Fruit fly (Drosophila melanogaster): ENCODE results near the gene CG6290.

The CG6290 gene

DNA sequence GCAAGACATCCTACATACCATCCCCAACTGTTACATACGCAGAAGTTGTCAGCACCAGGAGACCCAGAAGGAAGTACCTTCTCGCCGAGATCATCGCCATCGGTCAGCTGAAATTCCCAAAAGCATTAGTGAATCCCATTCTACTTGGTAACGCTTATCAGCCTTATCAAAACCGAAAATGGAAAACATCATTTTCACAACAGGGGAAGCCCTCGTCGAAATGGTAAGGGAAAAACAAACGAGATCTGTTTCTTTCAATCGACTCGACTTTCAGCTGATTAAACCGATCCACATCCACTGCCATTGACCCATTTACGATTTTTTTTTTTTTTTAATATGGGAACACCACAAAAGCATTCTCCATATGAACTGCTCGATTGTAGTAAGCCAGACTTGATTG, 45.2 kb downstream of the CG6290 start:
- TF ChIP-seq Ets21C (GFP tag; optimal IDR thresholded peaks at IDR 0.05) (no peak), dsx (GFP tag; optimal IDR thresholded peaks at IDR 0.05; ENCODE audit: poor library complexity, severe bottlenecking) (no peak), OdsH (GFP tag; optimal IDR thresholded peaks at IDR 0.05) (no peak), CG1621 (tag; optimal IDR thresholded peaks at IDR 0.05) (no peak), fkh (GFP tag; optimal IDR thresholded peaks at IDR 0.05) (no peak), fd59A (GFP tag; optimal IDR thresholded peaks at IDR 0.05) (no peak)

DNA sequence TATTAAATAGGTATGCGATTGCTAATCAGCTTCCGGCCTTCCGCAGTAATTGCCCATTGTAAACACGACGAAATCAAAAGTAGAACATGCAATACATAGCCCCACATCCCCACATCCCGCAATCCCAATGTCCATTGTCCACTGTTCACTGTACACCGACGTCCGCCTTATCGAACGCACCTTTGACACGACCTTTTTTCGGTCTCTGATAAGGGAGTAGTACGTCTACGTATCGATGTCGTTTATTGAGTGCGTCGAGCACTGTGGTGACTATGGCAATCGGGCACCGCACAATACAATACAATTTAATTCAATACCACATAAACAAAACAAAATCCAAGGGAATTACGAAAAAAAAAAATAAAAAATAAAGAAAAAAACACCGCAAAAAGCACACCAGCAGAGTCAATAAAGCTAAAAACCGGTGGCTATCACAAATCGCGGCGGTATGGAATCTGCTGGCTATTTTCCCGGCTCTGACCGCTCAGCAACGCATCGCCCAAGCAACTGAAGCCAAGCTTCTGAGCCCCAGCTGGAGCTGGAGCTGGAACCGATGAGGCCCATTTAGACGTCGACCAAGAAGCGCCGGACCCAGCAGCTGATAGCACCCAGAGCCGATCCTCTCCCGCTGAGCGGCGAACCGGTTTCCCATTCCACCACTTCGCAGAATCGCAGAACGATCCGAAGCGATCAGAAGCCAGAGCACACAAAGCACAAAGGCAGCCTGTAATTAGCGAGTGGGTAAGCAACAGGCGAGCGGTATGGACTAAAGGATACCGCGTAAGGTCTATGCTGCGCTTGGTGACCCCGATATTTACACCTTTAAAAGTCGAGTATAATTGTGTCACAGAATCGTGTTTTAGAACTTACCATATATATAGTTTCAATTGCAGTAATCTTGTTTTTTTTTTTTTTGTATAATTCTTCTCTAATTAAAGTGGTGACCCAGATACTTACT, 46.2 kb downstream of the CG6290 start, which contains the start of gene Hayan:
Gene Hayan (minus strand): TSS at position 512 of the 958 bp plus-strand sequence.
- TF ChIP-seq CG3919 (GFP tag; optimal IDR thresholded peaks at IDR 0.05) (no peak), fd85E (GFP tag; optimal IDR thresholded peaks at IDR 0.05) (no peak), CG6808 (GFP tag; optimal IDR thresholded peaks at IDR 0.05) (peak; percentile 85), CG34406 (GFP tag; optimal IDR thresholded peaks at IDR 0.05) (peak; percentile 17), ss (GFP tag; optimal IDR thresholded peaks at IDR 0.05) (peak; percentile 56 to 75), CG6163 (GFP tag; IDR thresholded peaks at IDR 0.05) (peak; percentile 63; the same call in 2 of the 3 replicates), CG31627 (GFP tag; optimal IDR thresholded peaks at IDR 0.05) (no peak), CG6792 (GFP tag; optimal IDR thresholded peaks at IDR 0.05) (peak; percentile 6), topi (GFP tag; optimal IDR thresholded peaks at IDR 0.05) (peak; percentile 18), CG7368 (GFP tag; optimal IDR thresholded peaks at IDR 0.05) (no peak), lz (GFP tag; optimal IDR thresholded peaks at IDR 0.05) (no peak), fkh (GFP tag; optimal IDR thresholded peaks at IDR 0.05) (no peak), Eip78C (GFP tag) (peak; percentile 64), Sox102F (GFP tag; optimal IDR thresholded peaks at IDR 0.05) (peak; percentile 46), Smox (GFP tag; optimal IDR thresholded peaks at IDR 0.05) (peak; percentile 17), fd59A (GFP tag; optimal IDR thresholded peaks at IDR 0.05) (no peak), net (GFP tag; optimal IDR thresholded peaks at IDR 0.05) (peak; percentile 44), Blimp-1 (GFP tag; optimal IDR thresholded peaks at IDR 0.05) (no peak), CG1621 (tag; optimal IDR thresholded peaks at IDR 0.05) (peak; percentile 93), CG6276 (GFP tag; optimal IDR thresholded peaks at IDR 0.05) (peak; percentile 51), Ets21C (GFP tag; optimal IDR thresholded peaks at IDR 0.05) (no peak), CG11294 (GFP tag; IDR thresholded peaks at IDR 0.05) (no peak), CG32006 (GFP tag; optimal IDR thresholded peaks at IDR 0.05) (no peak), CG11762 (GFP tag; optimal IDR thresholded peaks at IDR 0.05; ENCODE audit: insufficient read depth) (no peak), Hr38 (GFP tag; optimal IDR thresholded peaks at IDR 0.05) (no peak), Lpt (GFP tag; optimal IDR thresholded peaks at IDR 0.05) (peak; percentile 50), CG16779 (tag; optimal IDR thresholded peaks at IDR 0.05) (peak; percentile 63), CG9139 (GFP tag; optimal IDR thresholded peaks at IDR 0.05) (peak; percentile 77), acj6 (GFP tag; optimal IDR thresholded peaks at IDR 0.05) (no peak), Ets96B (tag; optimal IDR thresholded peaks at IDR 0.05) (peak; percentile 24), Hr4 (GFP tag; optimal IDR thresholded peaks at IDR 0.05) (no peak), CG8319 (GFP tag; optimal IDR thresholded peaks at IDR 0.05) (peak; percentile 44), dac (GFP tag; optimal IDR thresholded peaks at IDR 0.05) (no peak), pdm3 (GFP tag; optimal IDR thresholded peaks at IDR 0.05) (peak; percentile 38), CG15336 (GFP tag; IDR thresholded peaks at IDR 0.05) (peak; percentile 33; the same call in 1 of the 2 replicates), Eip93F (GFP tag; optimal IDR thresholded peaks at IDR 0.05) (no peak), Eip75B (GFP tag; optimal IDR thresholded peaks at IDR 0.05) (peak; percentile 27), vri (GFP tag; optimal IDR thresholded peaks at IDR 0.05) (peak; percentile 53), CG4318 (GFP tag; optimal IDR thresholded peaks at IDR 0.05) (no peak), Met (GFP tag; optimal IDR thresholded peaks at IDR 0.05) (no peak), Gug (GFP tag; IDR thresholded peaks at IDR 0.05) (no peak), Sox15 (GFP tag; optimal IDR thresholded peaks at IDR 0.05) (no peak), Sox14 (GFP tag; optimal IDR thresholded peaks at IDR 0.05) (peak; percentile 23), CG8632 (GFP tag; optimal IDR thresholded peaks at IDR 0.05) (no peak), salr (GFP tag; optimal IDR thresholded peaks at IDR 0.05) (no peak)
